Fruit fly (Drosophila melanogaster) whole organism: ENCODE data around the gene Pis.

Experiments used
- CG8478 ChIP-seq: fragments of >200 bp; optimal IDR thresholded peaks from 2 replicates; lab custom pipeline; 2018; ENCODE audit warnings: inconsistent platforms
- Dll ChIP-seq: fragments of >200 bp; optimal IDR thresholded peaks from 2 replicates; lab custom pipeline; 2017
- pan ChIP-seq: fragments of >200 bp; optimal IDR thresholded peaks from 2 replicates; lab custom pipeline; 2017
- psq ChIP-seq: fragments of >200 bp; optimal IDR thresholded peaks from 2 replicates; lab custom pipeline; 2017
- usp ChIP-seq: fragments of >200 bp; optimal IDR thresholded peaks from 2 replicates; lab custom pipeline; 2017; ENCODE audit warnings: missing biosample characterization, missing genetic modification characterization, mixed read lengths

DNA sequence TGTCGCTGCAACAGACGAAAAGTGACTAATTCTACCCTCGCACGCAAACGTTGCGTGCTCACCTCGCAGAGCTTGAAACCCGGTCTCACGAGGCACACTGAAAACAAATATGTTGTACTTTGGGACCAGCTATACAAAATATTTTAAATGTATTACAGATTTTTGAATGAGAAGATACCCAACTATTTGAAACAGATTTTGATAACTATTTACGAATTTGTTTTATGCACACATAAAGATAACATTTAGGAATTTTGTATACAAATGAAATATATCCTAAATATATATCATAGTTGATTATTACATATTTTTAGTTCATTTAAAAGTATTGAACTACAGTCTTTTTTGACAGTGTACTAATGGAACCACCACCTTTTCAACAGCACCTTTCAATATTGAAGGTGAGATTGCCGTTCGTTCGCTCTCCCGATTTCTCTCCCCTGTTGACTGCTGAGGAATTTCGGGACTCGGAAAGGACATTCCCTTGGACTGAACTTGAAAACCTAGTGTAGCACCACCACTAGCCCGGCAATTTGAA is 32.5 kb downstream of the Pis start, which contains the start of gene CG15646:
- TF ChIP-seq pan (lab: Kevin White, UChicago) (no peak), psq (lab: Kevin White, UChicago) (no peak), Dll (lab: Kevin White, UChicago) (no peak), CG8478 (lab: Kevin White, UChicago) (no peak), usp (GFP tag; lab: Kevin White, UChicago) (no peak)
